Fruit fly (Drosophila melanogaster) whole organism, adult: Measurements from ENCODE around the gene Nrx-1.

Experiments used
- CG1620 ChIP-seq: fragments of 200-800 bp; sonication (Bioruptor generic); optimal IDR thresholded peaks from 2 replicates; lab custom pipeline; 2016; ENCODE audit warnings: missing biosample characterization, missing genetic modification characterization
- CG33017 ChIP-seq: fragments of 200-800 bp; sonication (Bioruptor generic); optimal IDR thresholded peaks from 2 replicates; lab custom pipeline; 2018; ENCODE audit warnings: missing biosample characterization, mild to moderate bottlenecking, missing genetic modification characterization, moderate library complexity
- CG5204 ChIP-seq: fragments of 200-800 bp; sonication (Bioruptor generic); optimal IDR thresholded peaks from 2 replicates; lab custom pipeline; 2016; ENCODE audit warnings: missing biosample characterization, missing genetic modification characterization
- CG7045 ChIP-seq: fragments of 200-800 bp; sonication (Bioruptor generic); optimal IDR thresholded peaks from 2 replicates; lab custom pipeline; 2017; ENCODE audit warnings: missing biosample characterization, mild to moderate bottlenecking, missing genetic modification characterization
- CG7101 ChIP-seq: fragments of 200-800 bp; sonication (Bioruptor generic); optimal IDR thresholded peaks from 2 replicates; lab custom pipeline; 2018; ENCODE audit warnings: missing biosample characterization, mild to moderate bottlenecking, missing genetic modification characterization, moderate library complexity
- Clk ChIP-seq: fragments of 200-800 bp; sonication (Bioruptor generic); optimal IDR thresholded peaks from 2 replicates; lab custom pipeline; 2017; ENCODE audit warnings: missing biosample characterization, missing genetic modification characterization
- Crg-1 ChIP-seq: fragments of 200-800 bp; sonication (Bioruptor generic); optimal IDR thresholded peaks from 2 replicates; lab custom pipeline; 2016; ENCODE audit warnings: missing biosample characterization, missing genetic modification characterization
- Mnt ChIP-seq: fragments of 200-800 bp; sonication (Bioruptor generic); optimal IDR thresholded peaks from 2 replicates; lab custom pipeline; 2016; ENCODE audit warnings: missing biosample characterization, mild to moderate bottlenecking, missing genetic modification characterization
- cic ChIP-seq: fragments of 200-800 bp; sonication (Bioruptor generic); optimal IDR thresholded peaks from 2 replicates; lab custom pipeline; 2017; ENCODE audit warnings: missing biosample characterization, mild to moderate bottlenecking, missing genetic modification characterization, moderate library complexity
- cnc ChIP-seq, 2 experiments: fragments of >200 bp; optimal IDR thresholded peaks; 2 replicates each; lab custom pipeline; 2017
- kay ChIP-seq: fragments of 200-800 bp; sonication (Bioruptor generic); peaks from one replicate; lab custom pipeline; 2016; ENCODE audit warnings: missing biosample characterization, missing genetic modification characterization, borderline replicate concordance
- ovo ChIP-seq: fragments of 200-800 bp; sonication (Bioruptor generic); optimal IDR thresholded peaks from 2 replicates; lab custom pipeline; 2016; ENCODE audit warnings: missing biosample characterization, missing genetic modification characterization
- pad ChIP-seq: fragments of 200-800 bp; sonication (Bioruptor generic); optimal IDR thresholded peaks from 3 replicates; lab custom pipeline; 2017; ENCODE audit warnings: missing biosample characterization, missing genetic modification characterization, mild to moderate bottlenecking, moderate library complexity, missing genetic modification reagents

DNA sequence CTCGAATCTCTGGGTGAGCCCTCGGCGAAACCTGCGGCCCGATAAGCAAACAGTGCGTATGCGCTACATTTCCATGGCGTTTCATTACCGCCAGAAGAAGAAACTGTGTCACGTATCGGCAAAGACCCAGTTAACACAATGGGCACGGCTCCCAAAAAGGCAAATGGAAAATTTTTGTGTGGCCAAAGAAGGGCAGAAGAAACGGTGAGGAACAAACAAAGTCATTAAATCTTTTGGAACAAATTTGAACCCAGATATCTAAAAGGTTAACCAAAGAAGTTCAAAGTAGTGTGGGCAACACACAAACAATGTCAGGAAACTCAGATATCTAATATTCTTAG is 56.7 kb downstream of the Nrx-1 start:
- no peak for TF ChIP-seq CG7045 (GFP tag; lab: Kevin White, UChicago)
- TF ChIP-seq cic (GFP tag; lab: Kevin White, UChicago) = no peak
- TF ChIP-seq cnc (optimal IDR thresholded peaks at IDR 0.05; lab: Kevin White, UChicago) = no peak
- no peak for TF ChIP-seq Crg-1 (GFP tag; lab: Kevin White, UChicago)
- no peak for TF ChIP-seq Clk (GFP tag; lab: Kevin White, UChicago)
- no peak for TF ChIP-seq CG7101 (tag; lab: Kevin White, UChicago)
- no peak for TF ChIP-seq kay (GFP tag; lab: Kevin White, UChicago)
- no peak for TF ChIP-seq pad (GFP tag; lab: Kevin White, UChicago)
- no peak for TF ChIP-seq CG33017 (tag; lab: Kevin White, UChicago)
- no peak for TF ChIP-seq CG5204 (GFP tag; lab: Kevin White, UChicago)
- TF ChIP-seq CG1620 (GFP tag; lab: Kevin White, UChicago) = no peak
- TF ChIP-seq Mnt (GFP tag; lab: Kevin White, UChicago) = no peak
- TF ChIP-seq ovo (GFP tag; lab: Kevin White, UChicago) = no peak
